Worm (Caenorhabditis elegans) whole organism, L3 larva: ENCODE data around the gene Y32F6B.1.
A peak's percentile ranks its signal among the peaks of the same experiment; 100 is the strongest.

Experiments used
- aly-2 ChIP-seq: fragments of 150-350 bp; optimal IDR thresholded peaks from 2 replicates; lab custom pipeline; 2014; ENCODE audit warnings: missing biosample characterization, missing genetic modification characterization
- ama-1 ChIP-seq: fragments of 150-350 bp; optimal IDR thresholded peaks from 2 replicates; lab custom pipeline; 2018
- ceh-16 ChIP-seq: sonication (generic microtip); optimal IDR thresholded peaks from 2 replicates; lab custom pipeline; 2017; ENCODE audit warnings: missing biosample characterization, missing genetic modification characterization
- ceh-28 ChIP-seq: fragments of 150-350 bp; optimal IDR thresholded peaks from 2 replicates; lab custom pipeline; 2014; ENCODE audit warnings: missing biosample characterization, missing genetic modification reagents, missing genetic modification characterization
- daf-12 ChIP-seq: fragments of 150-350 bp; optimal IDR thresholded peaks from 2 replicates; lab custom pipeline; 2014; ENCODE audit warnings: missing biosample characterization, missing genetic modification reagents, missing genetic modification characterization
- egl-5 ChIP-seq: fragments of 150-350 bp; optimal IDR thresholded peaks from 2 replicates; lab custom pipeline; 2017; ENCODE audit warnings: missing biosample characterization, missing genetic modification reagents, missing genetic modification characterization, inconsistent platforms
- elt-1 ChIP-seq: fragments of 150-350 bp; optimal IDR thresholded peaks from 2 replicates; lab custom pipeline; 2014; ENCODE audit warnings: missing biosample characterization, missing genetic modification characterization
- elt-2 ChIP-seq: sonication (generic microtip); optimal IDR thresholded peaks from 2 replicates; lab custom pipeline; 2016; ENCODE audit warnings: missing genetic modification reagents, mild to moderate bottlenecking, missing genetic modification characterization, missing compliant biosample characterization
- elt-3 ChIP-seq, 3 experiments: fragments of 150-350 bp in 1 of 3; sonication (generic microtip) in 2 of 3; optimal IDR thresholded peaks; 2 replicates in 2 of 3; 4 replicates in 1 of 3; lab custom pipeline; 2014 to 2017; ENCODE audit warnings: missing biosample characterization in 3 of 3, missing genetic modification characterization in 3 of 3
- eor-1 ChIP-seq, 2 experiments: fragments of 150-350 bp; optimal IDR thresholded peaks; 2 replicates each; lab custom pipeline; 2014 to 2018; ENCODE audit warnings: missing biosample characterization in 2 of 2, missing genetic modification characterization in 2 of 2
- fkh-10 ChIP-seq: sonication (generic microtip); optimal IDR thresholded peaks from 2 replicates; lab custom pipeline; 2017; ENCODE audit warnings: missing biosample characterization, missing genetic modification reagents, missing genetic modification characterization
- fos-1 ChIP-seq: fragments of 150-350 bp; optimal IDR thresholded peaks from 2 replicates; lab custom pipeline; 2014; ENCODE audit warnings: missing biosample characterization, missing genetic modification characterization
- hmg-11 ChIP-seq: sonication (generic microtip); optimal IDR thresholded peaks from 2 replicates; lab custom pipeline; 2016; ENCODE audit warnings: missing genetic modification characterization, missing compliant biosample characterization
- jun-1 ChIP-seq: fragments of 150-350 bp; optimal IDR thresholded peaks from 2 replicates; lab custom pipeline; 2014; ENCODE audit warnings: missing biosample characterization, missing genetic modification reagents, missing genetic modification characterization
- lsy-12 ChIP-seq: sonication (generic microtip); optimal IDR thresholded peaks from 2 replicates; lab custom pipeline; 2016; ENCODE audit warnings: mild to moderate bottlenecking, missing genetic modification characterization, missing compliant biosample characterization
- mdl-1 ChIP-seq: fragments of 150-350 bp; optimal IDR thresholded peaks from 2 replicates; lab custom pipeline; 2014; ENCODE audit warnings: missing biosample characterization, missing genetic modification characterization
- mml-1 ChIP-seq: fragments of 150-350 bp; sonication (generic microtip); optimal IDR thresholded peaks from 3 replicates; lab custom pipeline; 2014; ENCODE audit warnings: missing biosample characterization, missing genetic modification characterization
- nfya-1 ChIP-seq: sonication (generic microtip); optimal IDR thresholded peaks from 2 replicates; lab custom pipeline; 2017; ENCODE audit warnings: missing genetic modification characterization, mild to moderate bottlenecking, missing compliant biosample characterization, antibody characterized with exemption, moderate library complexity; ENCODE audit not compliant: insufficient read depth
- nhr-11 ChIP-seq: fragments of 150-350 bp; optimal IDR thresholded peaks from 2 replicates; lab custom pipeline; 2014; ENCODE audit warnings: missing biosample characterization, missing genetic modification characterization
- nhr-12 ChIP-seq: fragments of 150-350 bp; optimal IDR thresholded peaks from 2 replicates; lab custom pipeline; 2014; ENCODE audit warnings: missing biosample characterization, missing genetic modification characterization
- nhr-23 ChIP-seq: fragments of 150-350 bp; optimal IDR thresholded peaks from 2 replicates; lab custom pipeline; 2014; ENCODE audit warnings: missing biosample characterization, missing genetic modification reagents, missing genetic modification characterization
- nhr-237 ChIP-seq: fragments of 150-350 bp; optimal IDR thresholded peaks from 2 replicates; lab custom pipeline; 2014; ENCODE audit warnings: missing biosample characterization, missing genetic modification characterization
- nhr-25 ChIP-seq: sonication (generic microtip); optimal IDR thresholded peaks from 2 replicates; lab custom pipeline; 2017; ENCODE audit warnings: missing biosample characterization, missing genetic modification characterization
- nhr-76 ChIP-seq: fragments of 150-350 bp; sonication (generic microtip); optimal IDR thresholded peaks from 5 replicates; lab custom pipeline; 2014; ENCODE audit warnings: missing biosample characterization, missing genetic modification characterization
- pqm-1 ChIP-seq: fragments of 150-350 bp; optimal IDR thresholded peaks from 2 replicates; lab custom pipeline; 2017; ENCODE audit warnings: missing biosample characterization, missing genetic modification characterization, inconsistent platforms
- sea-2 ChIP-seq: fragments of 150-350 bp; sonication (generic microtip); optimal IDR thresholded peaks from 4 replicates; lab custom pipeline; 2014; ENCODE audit warnings: missing biosample characterization, missing genetic modification reagents, missing genetic modification characterization
- skn-1 ChIP-seq: fragments of 150-350 bp; optimal IDR thresholded peaks from 2 replicates; lab custom pipeline; 2014; ENCODE audit warnings: missing biosample characterization, missing genetic modification characterization
- snpc-4 ChIP-seq: fragments of 150-350 bp; optimal IDR thresholded peaks from 2 replicates; lab custom pipeline; 2014; ENCODE audit warnings: missing biosample characterization, missing genetic modification characterization
- tbx-2 ChIP-seq: sonication (generic microtip); optimal IDR thresholded peaks from 2 replicates; lab custom pipeline; 2016; ENCODE audit warnings: mild to moderate bottlenecking, missing genetic modification characterization, missing compliant biosample characterization
- unc-39 ChIP-seq: sonication (generic microtip); optimal IDR thresholded peaks from 4 replicates; lab custom pipeline; 2017; ENCODE audit warnings: missing biosample characterization, missing genetic modification characterization
- unc-62 ChIP-seq: fragments of 150-350 bp; sonication (generic microtip); optimal IDR thresholded peaks from 4 replicates; lab custom pipeline; 2014; ENCODE audit warnings: missing biosample characterization, missing genetic modification reagents, missing genetic modification characterization
- ztf-11 ChIP-seq: fragments of 150-350 bp; optimal IDR thresholded peaks from 2 replicates; lab custom pipeline; 2014; ENCODE audit warnings: missing biosample characterization, missing genetic modification characterization
- ztf-4 ChIP-seq: fragments of 150-350 bp; optimal IDR thresholded peaks from 2 replicates; lab custom pipeline; 2014; ENCODE audit warnings: missing biosample characterization, missing genetic modification characterization

Y32F6B.1 gene

DNA sequence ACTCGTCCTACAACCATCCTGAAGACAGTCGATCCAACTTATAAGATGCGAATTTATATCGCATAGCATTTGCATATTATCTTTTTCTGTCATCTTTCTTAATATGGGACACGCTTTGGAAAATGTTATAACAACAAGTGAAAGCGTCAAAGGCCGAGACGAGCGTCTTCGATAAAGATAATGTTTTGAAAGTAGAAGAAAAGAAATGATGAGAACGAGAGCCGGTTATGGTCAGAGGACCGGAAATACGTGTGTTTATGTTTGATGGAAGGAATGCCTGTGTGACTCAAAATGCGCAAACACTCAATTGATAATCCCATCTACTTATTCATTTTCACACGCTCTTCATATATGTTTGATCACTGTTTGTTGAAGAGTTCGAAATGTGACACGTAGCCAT lies 18.5 kb upstream of the Y32F6B.1 start, which contains the start of gene C35A5.11:
TSS of gene C35A5.11 (minus strand) at position 101 of the 400 bp plus-strand sequence.
- TF ChIP-seq nhr-23 (tag; lab: Kevin White, UChicago) (peak; percentile 45), nhr-12 (tag; lab: Kevin White, UChicago) (no peak), ztf-4 (tag; lab: Kevin White, UChicago) (no peak)

DNA sequence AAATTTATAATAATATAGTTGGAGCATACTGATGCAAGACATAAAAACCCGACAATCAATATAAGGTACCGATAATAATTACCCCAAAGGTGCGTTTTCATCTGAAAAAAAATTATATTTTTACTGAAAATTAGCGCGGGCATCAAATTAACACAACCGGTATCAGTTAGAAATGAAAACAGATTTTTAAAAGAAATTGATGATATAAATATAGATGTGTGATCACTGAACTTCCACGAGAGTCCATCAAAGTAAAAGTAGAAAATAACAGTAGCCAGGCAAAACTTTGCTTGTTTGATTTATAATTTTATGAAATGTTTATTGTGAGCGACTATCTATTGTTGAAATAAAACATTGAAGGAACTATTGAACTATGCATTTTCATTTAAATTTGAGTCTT lies 16.8 kb upstream of the Y32F6B.1 start, which contains the start of gene C35A5.3:
TSS of gene C35A5.3 (minus strand) at position 101 of the 400 bp plus-strand sequence.
- TF ChIP-seq ceh-16, result no peak
- TF ChIP-seq fkh-10, result no peak

DNA sequence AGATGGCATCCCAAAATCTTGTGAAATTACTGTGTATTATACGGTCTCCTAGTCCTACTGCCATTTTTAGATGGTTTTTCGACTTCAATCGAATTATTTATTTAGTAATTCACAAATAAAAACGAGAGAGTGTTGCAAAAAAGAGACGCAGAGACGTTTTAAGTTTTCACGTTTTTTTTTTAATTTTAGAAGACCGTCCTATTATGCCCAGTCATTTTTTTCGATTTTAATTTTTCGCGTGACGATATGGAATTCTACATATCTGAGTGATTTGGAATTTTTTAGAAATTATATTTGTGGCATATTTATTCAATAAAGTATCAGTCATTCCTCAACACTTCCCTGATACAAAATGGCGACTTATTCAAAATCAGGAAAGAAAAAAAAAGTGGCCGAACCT lies 12.2 kb upstream of the Y32F6B.1 start, which contains the start of gene C35A5.4:
TSS of gene C35A5.4 (plus strand) at position 301 of the 400 bp plus-strand sequence.
- TF ChIP-seq fos-1 (tag; lab: Kevin White, UChicago), result no peak
- no peak for TF ChIP-seq skn-1 (tag; lab: Kevin White, UChicago)
- TF ChIP-seq nhr-11 (tag; lab: Kevin White, UChicago), result no peak
- TF ChIP-seq unc-39 (tag; lab: Kevin White, UChicago), result no peak
- TF ChIP-seq ztf-4 (tag; lab: Kevin White, UChicago), result no peak
- no peak for TF ChIP-seq tbx-2 (tag; lab: Kevin White, UChicago)
- no peak for TF ChIP-seq nfya-1
- no peak for TF ChIP-seq snpc-4
- no peak for TF ChIP-seq nhr-25 (tag; lab: Kevin White, UChicago)
- TF ChIP-seq mdl-1, result no peak
- TF ChIP-seq daf-12, result no peak
- no peak for TF ChIP-seq sea-2
- no peak for TF ChIP-seq jun-1 (tag; lab: Kevin White, UChicago)
- TF ChIP-seq hmg-11 (tag; lab: Kevin White, UChicago), result no peak
- TF ChIP-seq nhr-76 (tag; lab: Kevin White, UChicago), result no peak

DNA sequence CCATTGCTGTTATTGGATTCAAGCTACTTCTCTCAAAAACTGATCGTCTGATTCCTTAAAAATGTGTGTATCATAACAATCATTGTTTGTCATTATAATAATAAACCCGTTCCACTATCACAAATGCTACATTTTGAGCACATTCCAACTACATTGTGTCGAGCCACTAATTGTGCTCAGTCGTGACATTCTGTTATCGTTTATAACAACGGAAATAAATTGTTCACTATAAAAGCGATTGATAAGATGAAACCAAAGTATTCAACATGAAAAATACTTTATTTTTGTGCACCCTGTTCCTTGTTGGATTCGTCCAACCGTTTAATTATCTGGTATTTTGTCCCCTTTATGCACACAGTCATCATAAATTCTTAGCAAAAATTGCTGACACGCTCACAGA lies 8.6 kb upstream of the Y32F6B.1 start, which contains the start of gene ugt-33:
TSS of gene ugt-33 (plus strand) at position 260 of the 400 bp plus-strand sequence.
- no peak for TF ChIP-seq jun-1 (tag; lab: Kevin White, UChicago)
- no peak for TF ChIP-seq snpc-4
- no peak for TF ChIP-seq ztf-11 (tag; lab: Kevin White, UChicago)
- no peak for TF ChIP-seq mml-1 (tag; lab: Kevin White, UChicago)
- no peak for TF ChIP-seq ztf-4 (tag; lab: Kevin White, UChicago)
- TF ChIP-seq ceh-28 (tag; lab: Kevin White, UChicago), result no peak
- no peak for TF ChIP-seq nhr-237 (tag; lab: Kevin White, UChicago)
- TF ChIP-seq elt-2, result peak; percentile 76
- TF ChIP-seq pqm-1 (tag; lab: Kevin White, UChicago), result peak; percentile 83
- no peak for TF ChIP-seq nhr-76 (tag; lab: Kevin White, UChicago)
- TF ChIP-seq ama-1, result no peak
- TF ChIP-seq eor-1 (tag; optimal IDR thresholded peaks at IDR 0.05; lab: Kevin White, UChicago), result no peak

DNA sequence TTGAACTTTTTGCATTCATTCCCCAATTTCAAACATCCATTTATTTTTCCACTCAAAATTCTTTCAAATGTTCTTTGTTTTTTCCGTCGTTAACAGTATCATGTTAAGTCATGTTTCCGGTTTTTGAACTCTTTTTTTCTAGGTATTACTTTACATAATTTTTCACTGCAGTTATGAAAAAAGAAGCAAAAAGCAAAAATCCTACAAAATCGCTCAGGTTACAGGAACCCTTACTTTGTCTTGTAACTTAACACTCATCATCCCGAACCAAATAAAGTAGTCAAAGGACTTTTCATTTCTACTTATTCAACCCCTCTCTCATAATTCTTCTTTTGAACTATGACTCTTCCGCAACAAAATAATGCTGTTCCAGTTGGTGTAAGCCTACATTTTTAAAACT lies 6.9 kb upstream of the Y32F6B.1 start, which contains the start of gene aqp-5:
TSS of gene aqp-5 (plus strand) at position 301 of the 400 bp plus-strand sequence.
- TF ChIP-seq jun-1 (tag; lab: Kevin White, UChicago), result no peak
- no peak for TF ChIP-seq tbx-2 (tag; lab: Kevin White, UChicago)
- TF ChIP-seq elt-1 (tag; lab: Kevin White, UChicago), result no peak
- no peak for TF ChIP-seq aly-2 (tag; lab: Kevin White, UChicago)
- TF ChIP-seq eor-1 (tag; optimal IDR thresholded peaks at IDR 0.05; lab: Kevin White, UChicago), result no peak
- TF ChIP-seq pqm-1 (tag; lab: Kevin White, UChicago), result no peak
- no peak for TF ChIP-seq sea-2
- no peak for TF ChIP-seq hmg-11 (tag; lab: Kevin White, UChicago)
- TF ChIP-seq nhr-23 (tag; lab: Kevin White, UChicago), result no peak
- no peak for TF ChIP-seq unc-62
- no peak for TF ChIP-seq nhr-25 (tag; lab: Kevin White, UChicago)
- no peak for TF ChIP-seq unc-39 (tag; lab: Kevin White, UChicago)
- no peak for TF ChIP-seq elt-2
- no peak for TF ChIP-seq egl-5 (tag; lab: Kevin White, UChicago)
- TF ChIP-seq lsy-12 (tag; lab: Kevin White, UChicago), result no peak
- no peak for TF ChIP-seq elt-3 (tag; optimal IDR thresholded peaks at IDR 0.05; lab: Kevin White, UChicago)
- TF ChIP-seq snpc-4, result no peak
- TF ChIP-seq, all 47 proteins: peak for 0
